Fruit fly (Drosophila melanogaster) whole organism, prepupa: ENCODE results near the gene Cyp4ac3.

ENCODE experiments used
- Blimp-1 ChIP-seq: fragments of 200-800 bp; sonication (Bioruptor generic); optimal IDR thresholded peaks from 3 replicates; lab custom pipeline; 2017; ENCODE audit warnings: missing biosample characterization, missing genetic modification characterization, mild to moderate bottlenecking, moderate library complexity, missing genetic modification reagents
- CG11294 ChIP-seq: fragments of 200-800 bp; sonication (Bioruptor generic); IDR thresholded peaks from 2 replicates; pipeline ENCODE4 v1.3.6; 2022; ENCODE audit warnings: missing biosample characterization, missing genetic modification characterization
- CG11762 ChIP-seq: fragments of 200-800 bp; sonication (Bioruptor generic); optimal IDR thresholded peaks from 3 replicates; lab custom pipeline; 2016; ENCODE audit warnings: missing biosample characterization, missing genetic modification characterization; ENCODE audit not compliant: insufficient read depth
- CG11902 ChIP-seq: fragments of 200-800 bp; sonication (Bioruptor generic); optimal IDR thresholded peaks from 3 replicates; lab custom pipeline; 2016; ENCODE audit warnings: missing biosample characterization, missing genetic modification characterization
- CG1621 ChIP-seq: fragments of 200-800 bp; sonication (Bioruptor generic); optimal IDR thresholded peaks from 3 replicates; lab custom pipeline; 2018; ENCODE audit warnings: missing biosample characterization, mild to moderate bottlenecking, missing genetic modification characterization
- CG16779 ChIP-seq: fragments of 200-800 bp; sonication (Bioruptor generic); optimal IDR thresholded peaks from 3 replicates; lab custom pipeline; 2017; ENCODE audit warnings: missing biosample characterization, mild to moderate bottlenecking, missing genetic modification characterization
- CG3032 ChIP-seq: fragments of 200-800 bp; optimal IDR thresholded peaks from 2 replicates; lab custom pipeline; 2019; ENCODE audit warnings: missing biosample characterization, mild to moderate bottlenecking, missing genetic modification characterization, moderate library complexity
- CG31627 ChIP-seq: fragments of 200-800 bp; sonication (Bioruptor generic); optimal IDR thresholded peaks from 3 replicates; lab custom pipeline; 2016; ENCODE audit warnings: missing biosample characterization, missing genetic modification characterization
- CG32006 ChIP-seq: fragments of 200-800 bp; sonication (Bioruptor generic); optimal IDR thresholded peaks from 3 replicates; lab custom pipeline; 2017; ENCODE audit warnings: missing biosample characterization, mild to moderate bottlenecking, missing genetic modification characterization
- CG34406 ChIP-seq: fragments of 200-800 bp; sonication (Bioruptor generic); optimal IDR thresholded peaks from 3 replicates; lab custom pipeline; 2016; ENCODE audit warnings: missing biosample characterization, missing genetic modification characterization
- CG3919 ChIP-seq: fragments of 200-800 bp; sonication (Bioruptor generic); optimal IDR thresholded peaks from 3 replicates; lab custom pipeline; 2016; ENCODE audit warnings: missing biosample characterization, missing genetic modification characterization
- CG6163 ChIP-seq: fragments of 200-800 bp; sonication (Bioruptor generic); IDR thresholded peaks from 3 replicates; pipeline ENCODE4 v1.3.6; 2022; ENCODE audit warnings: missing biosample characterization, missing genetic modification characterization
- CG6276 ChIP-seq: fragments of 200-800 bp; sonication (Bioruptor generic); optimal IDR thresholded peaks from 2 replicates; lab custom pipeline; 2017; ENCODE audit warnings: missing biosample characterization, mild to moderate bottlenecking, missing genetic modification characterization
- CG6792 ChIP-seq: fragments of 200-800 bp; sonication (Bioruptor generic); optimal IDR thresholded peaks from 3 replicates; lab custom pipeline; 2016; ENCODE audit warnings: missing biosample characterization, missing genetic modification characterization
- CG6808 ChIP-seq: fragments of 200-800 bp; sonication (Bioruptor generic); optimal IDR thresholded peaks from 3 replicates; lab custom pipeline; 2017; ENCODE audit warnings: missing biosample characterization, missing genetic modification characterization, mild to moderate bottlenecking, moderate library complexity, missing genetic modification reagents
- CG6854 ChIP-seq: fragments of 200-800 bp; sonication (Bioruptor generic); optimal IDR thresholded peaks from 2 replicates; lab custom pipeline; 2017; ENCODE audit warnings: missing biosample characterization, mild to moderate bottlenecking, missing genetic modification characterization
- CG8119 ChIP-seq: fragments of 200-800 bp; sonication (Bioruptor generic); IDR thresholded peaks from 3 replicates; pipeline ENCODE4 v1.3.6; 2022; ENCODE audit warnings: missing biosample characterization, missing genetic modification characterization
- CG8319 ChIP-seq: fragments of 200-800 bp; sonication (Bioruptor generic); optimal IDR thresholded peaks from 3 replicates; lab custom pipeline; 2016; ENCODE audit warnings: missing biosample characterization, missing genetic modification characterization
- CG8632 ChIP-seq: fragments of 200-800 bp; sonication (Bioruptor generic); optimal IDR thresholded peaks from 3 replicates; lab custom pipeline; 2016; ENCODE audit warnings: missing biosample characterization, missing genetic modification characterization
- Eip75B ChIP-seq: fragments of 200-800 bp; sonication (Bioruptor generic); optimal IDR thresholded peaks from 3 replicates; lab custom pipeline; 2016; ENCODE audit warnings: missing biosample characterization, missing genetic modification characterization
- Eip78C ChIP-seq: fragments of 200-800 bp; sonication (Bioruptor generic); peaks from one replicate; lab custom pipeline; 2016; ENCODE audit warnings: missing biosample characterization, missing genetic modification characterization
- Eip93F ChIP-seq: fragments of 200-800 bp; sonication (Bioruptor generic); optimal IDR thresholded peaks from 2 replicates; lab custom pipeline; 2016; ENCODE audit warnings: missing biosample characterization, mild to moderate bottlenecking, missing genetic modification characterization
- Ets21C ChIP-seq: fragments of 200-800 bp; sonication (Bioruptor generic); optimal IDR thresholded peaks from 3 replicates; lab custom pipeline; 2016; ENCODE audit warnings: missing biosample characterization, missing genetic modification characterization
- Ets96B ChIP-seq: fragments of 200-800 bp; optimal IDR thresholded peaks from 2 replicates; lab custom pipeline; 2019; ENCODE audit warnings: missing biosample characterization, mild to moderate bottlenecking, missing genetic modification characterization, moderate library complexity
- Gug ChIP-seq: fragments of 200-800 bp; sonication (Bioruptor generic); IDR thresholded peaks from 2 replicates; pipeline ENCODE4 v1.3.6; 2022; ENCODE audit warnings: missing biosample characterization, missing genetic modification characterization
- Hr38 ChIP-seq: sonication (Bioruptor generic); optimal IDR thresholded peaks from 2 replicates; lab custom pipeline; 2016; ENCODE audit warnings: missing biosample characterization, missing genetic modification characterization
- Hr39 ChIP-seq: fragments of 200-800 bp; sonication (Bioruptor generic); optimal IDR thresholded peaks from 2 replicates; lab custom pipeline; 2016; ENCODE audit warnings: missing biosample characterization, missing genetic modification characterization
- Hr4 ChIP-seq: fragments of 200-800 bp; sonication (Bioruptor generic); optimal IDR thresholded peaks from 3 replicates; lab custom pipeline; 2016; ENCODE audit warnings: missing biosample characterization, missing genetic modification characterization
- Met ChIP-seq: fragments of 200-800 bp; sonication (Bioruptor generic); optimal IDR thresholded peaks from 3 replicates; lab custom pipeline; 2016; ENCODE audit warnings: missing biosample characterization, missing genetic modification characterization
- Smox ChIP-seq: fragments of 200-800 bp; sonication (Bioruptor generic); optimal IDR thresholded peaks from 3 replicates; lab custom pipeline; 2016; ENCODE audit warnings: missing biosample characterization, missing genetic modification characterization
- Sox102F ChIP-seq: fragments of 200-800 bp; sonication (Bioruptor generic); optimal IDR thresholded peaks from 2 replicates; lab custom pipeline; 2016; ENCODE audit warnings: missing biosample characterization, mild to moderate bottlenecking, missing genetic modification characterization
- Sox15 ChIP-seq: fragments of 200-800 bp; sonication (Bioruptor generic); optimal IDR thresholded peaks from 3 replicates; lab custom pipeline; 2016; ENCODE audit warnings: missing biosample characterization, missing genetic modification characterization
- achi ChIP-seq: fragments of 200-800 bp; sonication (Bioruptor generic); optimal IDR thresholded peaks from 3 replicates; lab custom pipeline; 2016; ENCODE audit warnings: missing biosample characterization, missing genetic modification characterization
- acj6 ChIP-seq: fragments of 200-800 bp; sonication (Bioruptor generic); optimal IDR thresholded peaks from 3 replicates; lab custom pipeline; 2016; ENCODE audit warnings: missing biosample characterization, missing genetic modification characterization
- cyc ChIP-seq: fragments of 200-800 bp; sonication (Bioruptor generic); optimal IDR thresholded peaks from 3 replicates; lab custom pipeline; 2016; ENCODE audit warnings: missing biosample characterization, missing genetic modification characterization
- dac ChIP-seq: fragments of 200-800 bp; sonication (Bioruptor generic); optimal IDR thresholded peaks from 2 replicates; lab custom pipeline; 2017; ENCODE audit warnings: missing biosample characterization, mild to moderate bottlenecking, missing genetic modification characterization
- dsx ChIP-seq: fragments of 200-800 bp; optimal IDR thresholded peaks from 3 replicates; lab custom pipeline; 2019; ENCODE audit warnings: missing biosample characterization, mild to moderate bottlenecking, missing genetic modification characterization, moderate library complexity; ENCODE audit not compliant: poor library complexity, severe bottlenecking
- eg ChIP-seq: fragments of 200-800 bp; sonication (Bioruptor generic); IDR thresholded peaks from 3 replicates; pipeline ENCODE4 v1.3.6; 2022; ENCODE audit warnings: missing biosample characterization, missing genetic modification characterization
- esn ChIP-seq: fragments of 200-800 bp; sonication (Bioruptor generic); optimal IDR thresholded peaks from 2 replicates; lab custom pipeline; 2016; ENCODE audit warnings: missing biosample characterization, mild to moderate bottlenecking, missing genetic modification characterization, moderate library complexity
- fd59A ChIP-seq: fragments of 200-800 bp; sonication (Bioruptor generic); optimal IDR thresholded peaks from 2 replicates; lab custom pipeline; 2017; ENCODE audit warnings: missing biosample characterization, mild to moderate bottlenecking, missing genetic modification characterization, missing genetic modification reagents
- fd85E ChIP-seq: fragments of 200-800 bp; sonication (Bioruptor generic); optimal IDR thresholded peaks from 3 replicates; lab custom pipeline; 2016; ENCODE audit warnings: missing biosample characterization, missing genetic modification characterization
- fkh ChIP-seq: fragments of 200-800 bp; sonication (Bioruptor generic); optimal IDR thresholded peaks from 3 replicates; lab custom pipeline; 2017; ENCODE audit warnings: missing biosample characterization, mild to moderate bottlenecking, missing genetic modification characterization, moderate library complexity
- net ChIP-seq: fragments of 200-800 bp; sonication (Bioruptor generic); optimal IDR thresholded peaks from 3 replicates; lab custom pipeline; 2016; ENCODE audit warnings: missing biosample characterization, missing genetic modification characterization
- pdm3 ChIP-seq: fragments of 200-800 bp; sonication (Bioruptor generic); optimal IDR thresholded peaks from 3 replicates; lab custom pipeline; 2016; ENCODE audit warnings: missing biosample characterization, missing genetic modification characterization
- spab ChIP-seq: fragments of 200-800 bp; sonication (Bioruptor generic); optimal IDR thresholded peaks from 2 replicates; lab custom pipeline; 2017; ENCODE audit warnings: missing biosample characterization, mild to moderate bottlenecking, missing genetic modification characterization, missing genetic modification reagents
- topi ChIP-seq: fragments of 200-800 bp; sonication (Bioruptor generic); optimal IDR thresholded peaks from 3 replicates; lab custom pipeline; 2016; ENCODE audit warnings: missing biosample characterization, missing genetic modification characterization
- vri ChIP-seq: fragments of 200-800 bp; sonication (Bioruptor generic); optimal IDR thresholded peaks from 3 replicates; lab custom pipeline; 2016; ENCODE audit warnings: missing biosample characterization, mild to moderate bottlenecking, missing genetic modification characterization

The Cyp4ac3 gene

dm6 chr2L:5260267-5260666 is 8.0 kb upstream of the Cyp4ac3 start:
- TF ChIP-seq fd59A: no peak
- no peak for TF ChIP-seq Ets96B
- TF ChIP-seq fkh (GFP tag; lab: Kevin White, UChicago): no peak
- TF ChIP-seq Met (GFP tag; lab: Kevin White, UChicago): no peak
- peak; percentile 29 for TF ChIP-seq Eip78C (GFP tag; lab: Kevin White, UChicago)
- TF ChIP-seq net (GFP tag; lab: Kevin White, UChicago): no peak
- TF ChIP-seq CG6808 (GFP tag; lab: Kevin White, UChicago): no peak
- no peak for TF ChIP-seq CG3032 (tag; lab: Kevin White, UChicago)

dm6 chr2L:5261223-5261984 is 6.9 kb upstream of the Cyp4ac3 start:
- TF ChIP-seq CG8319 (GFP tag; lab: Kevin White, UChicago): peak; percentile 81
- peak; percentile 87 for TF ChIP-seq CG8119
- TF ChIP-seq fkh (GFP tag; lab: Kevin White, UChicago): no peak
- peak; percentile 93 for TF ChIP-seq Sox102F (GFP tag; lab: Kevin White, UChicago)
- no peak for TF ChIP-seq Hr38 (GFP tag; lab: Kevin White, UChicago)
- peak; percentile 75 for TF ChIP-seq Ets21C (GFP tag; lab: Kevin White, UChicago)
- TF ChIP-seq cyc (GFP tag; lab: Kevin White, UChicago): peak; percentile 89
- TF ChIP-seq eg: peak; percentile 74
- TF ChIP-seq dac: peak; percentile 9
- TF ChIP-seq CG16779: peak; percentile 73
- peak; percentile 86 for TF ChIP-seq CG3032 (tag; lab: Kevin White, UChicago)
- peak; percentile 89 for TF ChIP-seq net (GFP tag; lab: Kevin White, UChicago)
- TF ChIP-seq Eip75B: peak; percentile 92
- TF ChIP-seq CG6276 (GFP tag; lab: Kevin White, UChicago): peak; percentile 75
- peak; percentile 84 for TF ChIP-seq achi
- peak; percentile 89 for TF ChIP-seq CG6808 (GFP tag; lab: Kevin White, UChicago)
- TF ChIP-seq esn (GFP tag; lab: Kevin White, UChicago): peak; percentile 92
- TF ChIP-seq Smox (GFP tag; lab: Kevin White, UChicago): peak; percentile 90
- peak; percentile 84 for TF ChIP-seq CG11762
- TF ChIP-seq fd59A: peak; percentile 81
- peak; percentile 75 for TF ChIP-seq CG32006 (GFP tag; lab: Kevin White, UChicago)
- peak; percentile 51 for TF ChIP-seq Hr4 (GFP tag; lab: Kevin White, UChicago)
- peak; percentile 93 for TF ChIP-seq topi
- TF ChIP-seq dsx: peak; percentile 90
- TF ChIP-seq Blimp-1 (GFP tag; lab: Kevin White, UChicago): peak; percentile 67
- TF ChIP-seq CG1621 (tag; lab: Kevin White, UChicago): peak; percentile 89
- peak; percentile 80 for TF ChIP-seq CG6854 (GFP tag; lab: Kevin White, UChicago)
- TF ChIP-seq Ets96B: peak; percentile 90
- TF ChIP-seq Sox15 (GFP tag; lab: Kevin White, UChicago): peak; percentile 53
- TF ChIP-seq vri (GFP tag; lab: Kevin White, UChicago): peak; percentile 99
- TF ChIP-seq spab (GFP tag; lab: Kevin White, UChicago): peak; percentile 89
- peak; percentile 53 for TF ChIP-seq CG11902 (GFP tag; lab: Kevin White, UChicago)
- TF ChIP-seq CG31627 (GFP tag; lab: Kevin White, UChicago): peak; percentile 87
- TF ChIP-seq pdm3: peak; percentile 83
- TF ChIP-seq CG34406: peak; percentile 82
- TF ChIP-seq Gug (GFP tag; lab: Robert Waterston, UW): peak; percentile 66; the same call in 1 of the 2 replicates
- TF ChIP-seq acj6 (GFP tag; lab: Kevin White, UChicago): peak; percentile 85
- TF ChIP-seq Met (GFP tag; lab: Kevin White, UChicago): peak; percentile 94
- peak; percentile 59 for TF ChIP-seq CG11294 (GFP tag; lab: Robert Waterston, UW)
- no peak for TF ChIP-seq fd85E (GFP tag; lab: Kevin White, UChicago)
- peak; percentile 97 for TF ChIP-seq Eip78C (GFP tag; lab: Kevin White, UChicago)
- peak; percentile 93 for TF ChIP-seq CG6163
- TF ChIP-seq Eip93F (GFP tag; lab: Kevin White, UChicago): peak; percentile 80
- TF ChIP-seq CG3919 (GFP tag; lab: Kevin White, UChicago): peak; percentile 89
- TF ChIP-seq CG8632 (GFP tag; lab: Kevin White, UChicago): peak; percentile 80
- peak; percentile 82 for TF ChIP-seq CG6792 (GFP tag; lab: Kevin White, UChicago)
- TF ChIP-seq Hr39: peak; percentile 90
